Fruit fly (Drosophila melanogaster): Measurements from ENCODE around the gene Afti.

Afti gene

dm6 chr3R:14351418-14351817 lies 24.9 kb upstream of the Afti start (continued):
- no peak for TF ChIP-seq her (GFP tag; optimal IDR thresholded peaks at IDR 0.05)

DNA sequence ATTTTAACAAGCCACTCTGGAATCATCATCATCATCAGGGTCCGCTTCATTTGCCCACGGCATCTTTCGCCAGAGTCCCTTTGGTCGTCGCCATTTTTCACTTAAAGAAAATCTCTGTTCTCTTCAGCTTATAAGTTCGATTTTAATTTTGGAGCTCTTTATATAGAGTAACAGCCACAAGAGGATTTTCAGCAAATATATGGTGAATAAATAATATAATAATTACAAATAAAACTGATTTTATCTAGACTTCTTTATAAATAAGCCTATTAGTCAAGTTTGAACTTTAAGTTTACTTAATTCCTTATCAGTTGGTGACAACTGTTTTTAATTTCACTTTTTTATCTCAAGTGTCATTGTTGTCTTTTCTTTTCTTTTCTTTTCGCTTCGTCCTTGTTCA lies 22.0 kb upstream of the Afti start:
- TF ChIP-seq CG9215 (GFP tag; IDR thresholded peaks at IDR 0.05) (no peak), CG8290 (GFP tag; optimal IDR thresholded peaks at IDR 0.05) (no peak), CG8290 (tag; optimal IDR thresholded peaks at IDR 0.05) (no peak), wor (GFP tag; IDR thresholded peaks at IDR 0.05) (no peak), Neu2 (GFP tag; optimal IDR thresholded peaks at IDR 0.05; ENCODE audit: borderline replicate concordance) (no peak), slou (GFP tag; optimal IDR thresholded peaks at IDR 0.05) (no peak), CG4360 (GFP tag; IDR thresholded peaks at IDR 0.05) (no peak), CG6854 (GFP tag; optimal IDR thresholded peaks at IDR 0.05) (no peak), Aef1 (GFP tag; IDR thresholded peaks at IDR 0.05) (no peak), Hmr (GFP tag; optimal IDR thresholded peaks at IDR 0.05) (peak; percentile 9), CG11504 (tag; optimal IDR thresholded peaks at IDR 0.05) (peak; percentile 51), Oli (tag; optimal IDR thresholded peaks at IDR 0.05) (no peak), CG3726 (GFP tag; IDR thresholded peaks at IDR 0.05) (no peak), Usf (GFP tag; optimal IDR thresholded peaks at IDR 0.05) (no peak), CG12155 (GFP tag; optimal IDR thresholded peaks at IDR 0.05) (no peak), Poxn (GFP tag; IDR thresholded peaks at IDR 0.05) (no peak), CG5180 (GFP tag; optimal IDR thresholded peaks at IDR 0.05) (no peak), chn (GFP tag; optimal IDR thresholded peaks at IDR 0.05) (no peak), nerfin-2 (GFP tag; IDR thresholded peaks at IDR 0.05; ENCODE audit: partially characterized antibody) (no peak), ewg (GFP tag; optimal IDR thresholded peaks at IDR 0.05) (no peak), hbn (GFP tag; IDR thresholded peaks at IDR 0.05; ENCODE audit: partially characterized antibody) (no peak), CG2889 (GFP tag; IDR thresholded peaks at IDR 0.05) (no peak), sd (tag; optimal IDR thresholded peaks at IDR 0.05) (peak; percentile 40), CG4820 (GFP tag; optimal IDR thresholded peaks at IDR 0.05) (no peak), Trl (optimal IDR thresholded peaks at IDR 0.05) (no peak), Trl (GFP tag; optimal IDR thresholded peaks at IDR 0.05) (no peak), lilli (GFP tag; optimal IDR thresholded peaks at IDR 0.05) (no peak), Sox100B (GFP tag; optimal IDR thresholded peaks at IDR 0.05) (no peak), CG4424 (GFP tag; optimal IDR thresholded peaks at IDR 0.05) (no peak), CTCF (GFP tag; optimal IDR thresholded peaks at IDR 0.05) (no peak), MBD-R2 (GFP tag; IDR thresholded peaks at IDR 0.05) (no peak), CG17186 (GFP tag; optimal IDR thresholded peaks at IDR 0.05) (no peak), onecut (GFP tag; IDR thresholded peaks at IDR 0.05) (no peak), exex (tag; optimal IDR thresholded peaks at IDR 0.05) (no peak), Rx (GFP tag; IDR thresholded peaks at IDR 0.05) (no peak), CG4404 (GFP tag; IDR thresholded peaks at IDR 0.05) (no peak), Fer3 (tag; optimal IDR thresholded peaks at IDR 0.05) (peak; percentile 0), Pdp1 (GFP tag; optimal IDR thresholded peaks at IDR 0.05) (no peak), CG2199 (GFP tag; IDR thresholded peaks at IDR 0.05) (no peak), CG6175 (GFP tag; IDR thresholded peaks at IDR 0.05) (no peak), pita (GFP tag; optimal IDR thresholded peaks at IDR 0.05) (no peak), CG1602 (GFP tag; optimal IDR thresholded peaks at IDR 0.05) (no peak), gro (GFP tag; optimal IDR thresholded peaks at IDR 0.05) (no peak), CG7556 (GFP tag; optimal IDR thresholded peaks at IDR 0.05) (peak; percentile 57), oc (tag; optimal IDR thresholded peaks at IDR 0.05) (no peak), knrl (GFP tag; IDR thresholded peaks at IDR 0.05; ENCODE audit: partially characterized antibody) (no peak), unpg (GFP tag; optimal IDR thresholded peaks at IDR 0.05) (no peak), CG2875 (GFP tag; optimal IDR thresholded peaks at IDR 0.05) (no peak), CG6765 (GFP tag; optimal IDR thresholded peaks at IDR 0.05) (no peak), CG11085 (GFP tag; IDR thresholded peaks at IDR 0.05) (no peak)

Measured in whole organism, embryonic.